Worm (Caenorhabditis elegans) whole organism, L1 larva: ENCODE results near the gene C04E12.4.
"Not testable (repeated sequence)": the region's sequence is repeated elsewhere in the genome, so short reads cannot be mapped to it uniquely, and the experiment has no call there.

ENCODE experiments used
- C04F5.9 ChIP-seq: sonication (generic microtip); optimal IDR thresholded peaks from 2 replicates; lab custom pipeline; 2016; ENCODE audit warnings: missing genetic modification characterization, missing compliant biosample characterization
- F16B12.6 ChIP-seq: fragments of 150-350 bp; optimal IDR thresholded peaks from 2 replicates; lab custom pipeline; 2014; ENCODE audit warnings: missing biosample characterization, missing genetic modification characterization
- Y116A8C.19 ChIP-seq: sonication (generic microtip); optimal IDR thresholded peaks from 2 replicates; lab custom pipeline; 2016; ENCODE audit warnings: missing compliant biosample characterization, missing genetic modification characterization, borderline replicate concordance
- aly-2 ChIP-seq: fragments of 150-350 bp; optimal IDR thresholded peaks from 2 replicates; lab custom pipeline; 2014; ENCODE audit warnings: missing biosample characterization, missing genetic modification characterization
- ama-1 ChIP-seq: fragments of 150-350 bp; optimal IDR thresholded peaks from 2 replicates; lab custom pipeline; 2014
- blmp-1 ChIP-seq: fragments of 150-350 bp; optimal IDR thresholded peaks from 2 replicates; lab custom pipeline; 2014; ENCODE audit warnings: missing biosample characterization, missing genetic modification characterization
- ceh-63 ChIP-seq: fragments of 200-800 bp; sonication (Bioruptor generic); optimal IDR thresholded peaks from 2 replicates; lab custom pipeline; 2018; ENCODE audit warnings: mild to moderate bottlenecking, missing genetic modification characterization, missing compliant biosample characterization
- ceh-8 ChIP-seq: fragments of 200-800 bp; sonication (Bioruptor generic); optimal IDR thresholded peaks from 2 replicates; lab custom pipeline; 2018; ENCODE audit warnings: mild to moderate bottlenecking, missing genetic modification characterization, moderate library complexity, missing compliant biosample characterization
- ceh-90 ChIP-seq: sonication (generic microtip); optimal IDR thresholded peaks from 2 replicates; lab custom pipeline; 2016; ENCODE audit warnings: missing genetic modification characterization, missing compliant biosample characterization
- dpl-1 ChIP-seq, 3 experiments: fragments of 150-350 bp in 2 of 3; sonication (generic microtip) in 1 of 3; optimal IDR thresholded peaks; 2 replicates each; lab custom pipeline; 2014 to 2017; ENCODE audit warnings: missing biosample characterization in 3 of 3, missing genetic modification characterization in 3 of 3, missing genetic modification reagents in 3 of 3
- dsc-1 ChIP-seq: sonication (generic microtip); optimal IDR thresholded peaks from 2 replicates; lab custom pipeline; 2016; ENCODE audit warnings: mild to moderate bottlenecking, missing genetic modification characterization, missing compliant biosample characterization
- efl-1 ChIP-seq, 4 experiments: fragments of 150-350 bp; optimal IDR thresholded peaks in 3 of 4; peaks in 1 of 4; 1 replicate in 1 of 4; 2 replicates in 3 of 4; lab custom pipeline; 2014; ENCODE audit warnings: missing biosample characterization in 2 of 4, missing genetic modification characterization in 2 of 4, missing genetic modification reagents in 2 of 4
- efl-3 ChIP-seq: fragments of 200-800 bp; sonication (Bioruptor generic); optimal IDR thresholded peaks from 2 replicates; lab custom pipeline; 2018; ENCODE audit warnings: mild to moderate bottlenecking, missing genetic modification characterization, missing compliant biosample characterization
- elt-2 ChIP-seq: sonication (generic microtip); optimal IDR thresholded peaks from 2 replicates; lab custom pipeline; 2016; ENCODE audit warnings: missing genetic modification characterization, mild to moderate bottlenecking, inconsistent platforms, missing compliant biosample characterization, missing genetic modification reagents
- ets-5 ChIP-seq: fragments of 200-800 bp; sonication (Bioruptor generic); IDR thresholded peaks from 2 replicates; pipeline ENCODE4 v1.3.6; 2022; ENCODE audit warnings: missing genetic modification characterization, missing compliant biosample characterization
- fkh-10 ChIP-seq: sonication (generic microtip); optimal IDR thresholded peaks from 2 replicates; lab custom pipeline; 2017; ENCODE audit warnings: missing biosample characterization, missing genetic modification reagents, missing genetic modification characterization
- fkh-8 ChIP-seq: sonication (generic microtip); optimal IDR thresholded peaks from 2 replicates; lab custom pipeline; 2016; ENCODE audit warnings: mild to moderate bottlenecking, missing genetic modification characterization, missing compliant biosample characterization
- lin-14 ChIP-seq: fragments of 200-800 bp; sonication (Bioruptor generic); optimal IDR thresholded peaks from 2 replicates; lab custom pipeline; 2018; ENCODE audit warnings: mild to moderate bottlenecking, missing genetic modification characterization, moderate library complexity, missing compliant biosample characterization
- lin-35 ChIP-seq, 2 experiments: fragments of 150-350 bp; optimal IDR thresholded peaks; 2 replicates each; lab custom pipeline; 2014; ENCODE audit warnings: missing biosample characterization in 2 of 2, missing genetic modification characterization in 2 of 2, missing genetic modification reagents in 2 of 2
- lir-3 ChIP-seq: sonication (generic microtip); optimal IDR thresholded peaks from 2 replicates; lab custom pipeline; 2016; ENCODE audit warnings: mild to moderate bottlenecking, missing genetic modification characterization, moderate library complexity, missing compliant biosample characterization; ENCODE audit not compliant: poor library complexity
- mdl-1 ChIP-seq, 2 experiments: fragments of 150-350 bp; optimal IDR thresholded peaks; 2 replicates each; lab custom pipeline; 2014 to 2017; ENCODE audit warnings: missing biosample characterization in 2 of 2, missing genetic modification characterization in 2 of 2, inconsistent platforms in 1 of 2
- mep-1 ChIP-seq: fragments of 150-350 bp; optimal IDR thresholded peaks from 2 replicates; lab custom pipeline; 2014; ENCODE audit warnings: missing biosample characterization, missing genetic modification characterization
- nhr-12 ChIP-seq: sonication (generic microtip); optimal IDR thresholded peaks from 2 replicates; lab custom pipeline; 2017; ENCODE audit warnings: missing biosample characterization, missing genetic modification characterization
- nhr-20 ChIP-seq: sonication (generic microtip); optimal IDR thresholded peaks from 2 replicates; lab custom pipeline; 2016; ENCODE audit warnings: mild to moderate bottlenecking, missing genetic modification characterization, missing compliant biosample characterization
- nhr-28 ChIP-seq: fragments of 150-350 bp; optimal IDR thresholded peaks from 2 replicates; lab custom pipeline; 2014; ENCODE audit warnings: missing biosample characterization, missing genetic modification characterization
- nhr-47 ChIP-seq: sonication (generic microtip); optimal IDR thresholded peaks from 2 replicates; lab custom pipeline; 2016; ENCODE audit warnings: mild to moderate bottlenecking, missing genetic modification characterization, moderate library complexity, missing compliant biosample characterization
- nhr-71 ChIP-seq: sonication (generic microtip); optimal IDR thresholded peaks from 2 replicates; lab custom pipeline; 2016; ENCODE audit warnings: mild to moderate bottlenecking, missing genetic modification characterization, moderate library complexity, missing compliant biosample characterization
- nhr-76 ChIP-seq: sonication (generic microtip); optimal IDR thresholded peaks from 2 replicates; lab custom pipeline; 2017; ENCODE audit warnings: missing biosample characterization, missing genetic modification characterization
- nhr-84 ChIP-seq: sonication (generic microtip); optimal IDR thresholded peaks from 2 replicates; lab custom pipeline; 2017; ENCODE audit warnings: missing biosample characterization, missing genetic modification characterization
- nhr-85 ChIP-seq: sonication (generic microtip); peaks from one replicate; lab custom pipeline; 2016; ENCODE audit warnings: missing genetic modification characterization, inconsistent platforms, missing compliant biosample characterization
- nhr-90 ChIP-seq: sonication (generic microtip); optimal IDR thresholded peaks from 2 replicates; lab custom pipeline; 2016; ENCODE audit warnings: mild to moderate bottlenecking, missing genetic modification characterization, missing compliant biosample characterization; ENCODE audit not compliant: poor library complexity
- pag-3 ChIP-seq: sonication (generic microtip); optimal IDR thresholded peaks from 2 replicates; lab custom pipeline; 2017; ENCODE audit warnings: missing genetic modification characterization, mild to moderate bottlenecking, missing compliant biosample characterization, antibody characterized with exemption, borderline replicate concordance; ENCODE audit not compliant: insufficient read depth
- pqm-1 ChIP-seq: sonication (generic microtip); optimal IDR thresholded peaks from 3 replicates; lab custom pipeline; 2017; ENCODE audit warnings: missing biosample characterization, missing genetic modification characterization
- rnt-1 ChIP-seq: sonication (generic microtip); optimal IDR thresholded peaks from 2 replicates; lab custom pipeline; 2016; ENCODE audit warnings: mild to moderate bottlenecking, missing genetic modification characterization, moderate library complexity, missing compliant biosample characterization
- skn-1 ChIP-seq: fragments of 150-350 bp; optimal IDR thresholded peaks from 2 replicates; lab custom pipeline; 2014; ENCODE audit warnings: missing biosample characterization, missing genetic modification characterization
- snpc-4 ChIP-seq: fragments of 150-350 bp; optimal IDR thresholded peaks from 2 replicates; lab custom pipeline; 2014; ENCODE audit warnings: missing biosample characterization, missing genetic modification characterization
- snu-23 ChIP-seq: sonication (generic microtip); optimal IDR thresholded peaks from 2 replicates; lab custom pipeline; 2016; ENCODE audit warnings: missing genetic modification characterization, missing compliant biosample characterization
- sox-4 ChIP-seq: sonication (generic microtip); optimal IDR thresholded peaks from 2 replicates; lab custom pipeline; 2016; ENCODE audit warnings: missing genetic modification characterization, missing compliant biosample characterization
- sptf-1 ChIP-seq: fragments of 150-350 bp; optimal IDR thresholded peaks from 2 replicates; lab custom pipeline; 2014; ENCODE audit warnings: missing biosample characterization, missing genetic modification characterization
- tbx-2 ChIP-seq: sonication (generic microtip); optimal IDR thresholded peaks from 2 replicates; lab custom pipeline; 2016; ENCODE audit warnings: missing genetic modification characterization, missing compliant biosample characterization
- tlp-1 ChIP-seq: fragments of 150-350 bp; optimal IDR thresholded peaks from 2 replicates; lab custom pipeline; 2014; ENCODE audit warnings: missing biosample characterization, missing genetic modification characterization
- unc-30 ChIP-seq: sonication (generic microtip); optimal IDR thresholded peaks from 2 replicates; lab custom pipeline; 2017; ENCODE audit warnings: missing biosample characterization, missing genetic modification characterization
- unc-86 ChIP-seq: sonication (generic microtip); optimal IDR thresholded peaks from 2 replicates; lab custom pipeline; 2016; ENCODE audit warnings: missing genetic modification characterization, missing compliant biosample characterization
- vab-15 ChIP-seq: sonication (generic microtip); optimal IDR thresholded peaks from 2 replicates; lab custom pipeline; 2017; ENCODE audit warnings: missing genotype, mild to moderate bottlenecking, missing genetic modification characterization, missing compliant biosample characterization
- zag-1 ChIP-seq: fragments of 150-350 bp; optimal IDR thresholded peaks from 2 replicates; lab custom pipeline; 2014; ENCODE audit warnings: missing biosample characterization, missing genetic modification characterization
- ztf-11 ChIP-seq, 2 experiments: sonication (generic microtip); optimal IDR thresholded peaks; 2 replicates each; lab custom pipeline; 2016 to 2017; ENCODE audit warnings: missing genetic modification characterization in 2 of 2, missing biosample characterization in 1 of 2, missing compliant biosample characterization in 1 of 2

The C04E12.4 gene

DNA sequence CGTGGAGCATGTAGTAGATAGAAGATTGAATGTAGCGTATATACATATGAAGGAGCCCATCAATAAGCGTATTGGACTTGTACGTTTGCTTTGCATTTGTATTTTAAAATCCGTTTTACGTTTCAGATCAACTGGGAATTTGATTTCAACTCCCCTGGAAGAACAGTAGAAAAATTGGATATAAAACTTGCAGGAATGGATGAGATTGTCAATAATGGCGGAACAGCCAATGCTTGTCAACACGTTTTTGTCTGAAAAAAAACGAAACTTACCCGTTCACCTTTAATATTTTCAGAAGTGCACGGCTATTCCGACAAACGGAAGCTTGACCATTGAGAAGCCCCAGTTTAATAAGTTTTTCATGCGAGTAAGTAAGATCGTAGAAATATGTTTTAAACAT lies 5.2 kb downstream of the C04E12.4 start, which contains the start of gene C04E12.2:
TSS of gene C04E12.2 (plus strand) at position 301 of the 400 bp plus-strand sequence.
- TF ChIP-seq ceh-90 (tag; lab: Kevin White, UChicago); efl-1 (optimal IDR thresholded peaks at IDR 0.05; lab: Kevin White, UChicago); efl-1 (GFP tag; optimal IDR thresholded peaks at IDR 0.05 in 1 of 2; lab: Kevin White, UChicago); skn-1 (tag; lab: Kevin White, UChicago): not testable (repeated sequence)

DNA sequence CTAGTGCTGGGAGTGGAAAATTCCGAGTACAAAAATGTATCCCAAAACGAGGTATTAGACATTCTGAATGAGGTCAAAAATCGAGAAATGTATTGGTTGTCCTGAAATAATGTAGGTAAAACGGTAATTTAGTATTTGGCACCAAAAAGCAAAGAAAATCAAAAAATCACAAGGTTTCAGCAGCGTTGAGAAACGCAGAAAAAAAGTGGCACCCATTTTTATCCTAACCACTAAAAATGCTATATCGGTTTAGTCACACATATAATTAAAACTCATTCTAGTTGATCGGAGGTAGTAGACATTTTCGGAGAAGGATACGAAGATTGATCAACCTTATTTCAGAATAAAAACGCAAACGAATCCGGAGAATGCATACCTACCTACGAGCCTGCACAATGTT lies 10.1 kb downstream of the C04E12.4 start, which contains the start of gene srx-121:
TSS of gene srx-121 (minus strand) at position 101 of the 400 bp plus-strand sequence.
- TF ChIP-seq efl-3 (GFP tag; lab: Kevin White, UChicago) = no peak
- TF ChIP-seq nhr-28 (tag; lab: Kevin White, UChicago) = no peak
- TF ChIP-seq vab-15 (tag; lab: Kevin White, UChicago) = no peak
- TF ChIP-seq skn-1 (tag; lab: Kevin White, UChicago) = no peak
- no peak for TF ChIP-seq ztf-11 (tag; optimal IDR thresholded peaks at IDR 0.05; lab: Kevin White, UChicago)
- no peak for TF ChIP-seq ets-5 (GFP tag; lab: Robert Waterston, UW)
- TF ChIP-seq pqm-1 (tag; lab: Kevin White, UChicago) = no peak
- no peak for TF ChIP-seq sox-4 (tag; lab: Kevin White, UChicago)
- TF ChIP-seq mdl-1 (tag; optimal IDR thresholded peaks at IDR 0.05; lab: Kevin White, UChicago) = no peak
- TF ChIP-seq ama-1 (lab: Kevin White, UChicago) = no peak
- no peak for TF ChIP-seq lir-3
- no peak for TF ChIP-seq nhr-90 (tag; lab: Kevin White, UChicago)

DNA sequence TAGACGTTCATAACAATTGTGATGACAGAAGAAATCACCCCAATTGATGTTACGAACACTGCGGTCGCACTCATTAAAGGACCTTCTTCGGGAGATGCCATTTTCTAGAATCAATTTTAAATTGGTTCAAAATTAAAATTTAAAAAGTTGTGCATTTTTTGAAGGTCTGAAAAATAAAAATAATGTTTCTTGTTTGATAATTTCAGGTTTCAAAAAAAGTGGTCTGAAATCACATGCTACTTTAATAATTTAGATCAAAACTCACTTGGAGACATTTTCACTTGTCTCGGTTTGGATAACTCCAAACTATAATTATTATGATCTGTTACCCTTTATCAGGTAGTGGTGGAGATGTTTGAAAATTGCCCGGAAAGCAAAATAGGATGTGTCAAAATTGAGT lies 14.4 kb downstream of the C04E12.4 start, which contains the start of gene srbc-2:
TSS of gene srbc-2 (minus strand) at position 101 of the 400 bp plus-strand sequence.
- TF ChIP-seq F16B12.6 (tag; lab: Kevin White, UChicago) (no peak), Y116A8C.19 (tag; lab: Kevin White, UChicago) (no peak), ceh-63 (GFP tag; lab: Kevin White, UChicago) (no peak), zag-1 (no peak), ama-1 (lab: Kevin White, UChicago) (no peak), nhr-12 (tag; lab: Kevin White, UChicago) (no peak), dsc-1 (tag; lab: Kevin White, UChicago) (no peak), fkh-10 (no peak)

DNA sequence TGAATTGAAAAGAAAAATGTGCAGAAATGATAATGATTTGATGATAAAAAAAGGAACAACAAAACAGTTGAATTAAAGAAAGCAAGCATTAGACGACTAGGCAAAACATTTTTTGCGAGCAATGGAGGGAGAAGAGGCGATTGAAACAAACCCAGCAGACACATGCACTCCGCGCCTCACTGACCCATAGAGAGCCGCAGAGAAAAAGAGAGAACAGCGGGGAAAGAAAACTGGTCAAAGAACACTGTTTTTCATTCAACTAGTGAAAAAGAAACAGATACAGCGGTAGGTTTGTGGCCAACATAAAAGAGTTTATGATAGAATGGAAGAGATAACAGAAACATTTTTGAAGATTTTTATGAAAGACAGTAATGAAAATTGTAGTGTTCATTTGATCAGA lies 25.7 kb downstream of the C04E12.4 start:
- TF ChIP-seq nhr-85 (tag; lab: Kevin White, UChicago) = peak; percentile 49
- peak; percentile 21 for TF ChIP-seq nhr-47
- no peak for TF ChIP-seq nhr-28 (tag; lab: Kevin White, UChicago)
- no peak for TF ChIP-seq fkh-8 (tag; lab: Kevin White, UChicago)
- no peak for TF ChIP-seq unc-86 (tag; lab: Kevin White, UChicago)
- TF ChIP-seq tbx-2 (tag; lab: Kevin White, UChicago) = no peak
- no peak for TF ChIP-seq F16B12.6 (tag; lab: Kevin White, UChicago)
- no peak for TF ChIP-seq mep-1 (tag; lab: Kevin White, UChicago)
- TF ChIP-seq dpl-1 (GFP tag; optimal IDR thresholded peaks at IDR 0.05; lab: Kevin White, UChicago) = peak in 2 of 3 experiments; percentile 15 to 17
- TF ChIP-seq snpc-4 (tag; lab: Kevin White, UChicago) = no peak
- TF ChIP-seq tlp-1 (tag; lab: Kevin White, UChicago) = no peak
- no peak for TF ChIP-seq sptf-1 (tag; lab: Kevin White, UChicago)
- no peak for TF ChIP-seq vab-15 (tag; lab: Kevin White, UChicago)
- TF ChIP-seq aly-2 (tag; lab: Kevin White, UChicago) = no peak
- peak; percentile 60 for TF ChIP-seq nhr-20 (tag; lab: Kevin White, UChicago)
- TF ChIP-seq mdl-1 (tag; optimal IDR thresholded peaks at IDR 0.05; lab: Kevin White, UChicago) = no peak
- TF ChIP-seq C04F5.9 (tag; lab: Kevin White, UChicago) = no peak
- TF ChIP-seq snu-23 (GFP tag; lab: Kevin White, UChicago) = peak; percentile 42
- TF ChIP-seq nhr-76 (tag; lab: Kevin White, UChicago) = no peak
- TF ChIP-seq blmp-1 (tag; lab: Kevin White, UChicago) = peak; percentile 26
- TF ChIP-seq nhr-84 (tag; lab: Kevin White, UChicago) = no peak
- no peak for TF ChIP-seq unc-30 (tag; lab: Kevin White, UChicago)
- TF ChIP-seq rnt-1 (tag; lab: Kevin White, UChicago) = peak; percentile 58
- peak in 1 of 2 experiments; percentile 14 for TF ChIP-seq lin-35 (GFP tag; optimal IDR thresholded peaks at IDR 0.05; lab: Kevin White, UChicago)
- TF ChIP-seq ceh-8 = no peak
- no peak for TF ChIP-seq elt-2 (tag; lab: Kevin White, UChicago)
- no peak for TF ChIP-seq ztf-11 (tag; optimal IDR thresholded peaks at IDR 0.05; lab: Kevin White, UChicago)
- no peak for TF ChIP-seq pqm-1 (tag; lab: Kevin White, UChicago)
- no peak for TF ChIP-seq pag-3 (tag; lab: Kevin White, UChicago)
- peak; percentile 52 for TF ChIP-seq nhr-71 (tag; lab: Kevin White, UChicago)
- TF ChIP-seq lin-14 (GFP tag; lab: Kevin White, UChicago) = peak; percentile 85
